Comparison of ENCODE assay signal across 6 fruit fly cellular contexts in the genomic region with DNA sequence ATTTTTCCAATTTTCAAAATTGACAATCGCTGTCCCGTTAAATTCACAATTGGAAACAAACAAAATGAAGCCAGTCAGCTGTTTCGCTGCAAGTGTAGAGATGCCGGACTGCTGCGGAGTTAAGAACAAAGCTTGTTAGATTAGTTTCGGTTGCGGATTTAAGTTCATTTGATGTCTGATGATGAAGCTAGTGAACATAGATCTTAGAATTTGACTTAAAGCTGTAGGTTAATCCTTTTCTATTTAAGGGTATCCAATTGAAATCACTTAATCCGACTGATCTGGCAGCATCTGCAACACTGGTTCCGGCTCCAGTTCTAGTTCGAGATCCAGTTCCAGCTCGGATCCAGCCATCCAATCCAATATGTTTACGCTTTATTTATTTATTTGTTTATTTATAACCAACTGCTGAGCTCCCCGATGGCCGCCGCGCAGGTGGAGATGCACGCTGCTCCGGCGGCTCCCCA.
TF ChIP-seq lines count a peak whose summit lies in the region.

A gene (minus strand): TSS at position 65 of the 467 bp plus-strand sequence.
A gene (plus strand): TSS at position 310 of the 467 bp plus-strand sequence.

- TF ChIP-seq CTCF in S2 (optimal IDR thresholded peaks at IDR 0.05; lab: Kevin White, UChicago) = peak; percentile 26 to 68
- TF ChIP-seq CTCF in whole organism, embryonic (GFP tag; optimal IDR thresholded peaks at IDR 0.05; lab: Kevin White, UChicago) = peak; percentile 4

TF ChIP-seq in whole organism, adult, 20 proteins besides CTCF, POLR2A, EP300 and RAD21 (continues in another document):
- TF ChIP-seq bab1 (GFP tag; optimal IDR thresholded peaks at IDR 0.05; lab: Kevin White, UChicago) (peak; percentile 78), cic (GFP tag; optimal IDR thresholded peaks at IDR 0.05; lab: Kevin White, UChicago) (peak; percentile 9), ovo (GFP tag; optimal IDR thresholded peaks at IDR 0.05; lab: Kevin White, UChicago) (peak; percentile 61), toe (GFP tag; optimal IDR thresholded peaks at IDR 0.05; lab: Kevin White, UChicago) (peak; percentile 79), pad (GFP tag; optimal IDR thresholded peaks at IDR 0.05; lab: Kevin White, UChicago) (peak; percentile 40), Clk (GFP tag; optimal IDR thresholded peaks at IDR 0.05; lab: Kevin White, UChicago) (no peak), CG7045 (GFP tag; optimal IDR thresholded peaks at IDR 0.05; lab: Kevin White, UChicago) (peak; percentile 28), CG1620 (GFP tag; optimal IDR thresholded peaks at IDR 0.05; lab: Kevin White, UChicago) (peak; percentile 79), CG5204 (GFP tag; optimal IDR thresholded peaks at IDR 0.05; lab: Kevin White, UChicago) (no peak), CG14711 (tag; optimal IDR thresholded peaks at IDR 0.05; lab: Kevin White, UChicago) (peak; percentile 72), cnc (optimal IDR thresholded peaks at IDR 0.05; lab: Kevin White, UChicago) (no peak), tj (GFP tag; optimal IDR thresholded peaks at IDR 0.05; lab: Kevin White, UChicago) (peak; percentile 71), CG33017 (tag; optimal IDR thresholded peaks at IDR 0.05; lab: Kevin White, UChicago) (peak; percentile 58), CG11617 (GFP tag; optimal IDR thresholded peaks at IDR 0.05; lab: Kevin White, UChicago) (peak; percentile 72), Mnt (GFP tag; optimal IDR thresholded peaks at IDR 0.05; lab: Kevin White, UChicago) (peak; percentile 55), Hr96 (GFP tag; optimal IDR thresholded peaks at IDR 0.05; lab: Kevin White, UChicago) (peak; percentile 75), kay (GFP tag; lab: Kevin White, UChicago; ENCODE audit: borderline replicate concordance) (no peak)

TF ChIP-seq in whole organism, embryonic, 481 proteins besides CTCF, POLR2A, EP300 and RAD21 (continues in another document):
- peak; percentile 43 for TF ChIP-seq CG9797 (GFP tag; optimal IDR thresholded peaks at IDR 0.05; lab: Kevin White, UChicago)
- peak; percentile 69 for TF ChIP-seq pnt (GFP tag; optimal IDR thresholded peaks at IDR 0.05; lab: Kevin White, UChicago)
- peak; percentile 60 for TF ChIP-seq CG18011 (GFP tag; optimal IDR thresholded peaks at IDR 0.05; lab: Kevin White, UChicago)
- TF ChIP-seq Opbp (GFP tag; IDR thresholded peaks at IDR 0.05; lab: Robert Waterston, UW; ENCODE audit: partially characterized antibody) = no peak
- TF ChIP-seq sisA (GFP tag; IDR thresholded peaks at IDR 0.05; lab: Robert Waterston, UW) = peak; percentile 44; the same call in 1 of the 2 replicates
- peak; percentile 54 for TF ChIP-seq CG18476 (GFP tag; optimal IDR thresholded peaks at IDR 0.05; lab: Kevin White, UChicago)
- peak; percentile 15; the same call in 1 of the 2 replicates for TF ChIP-seq CG4404 (GFP tag; IDR thresholded peaks at IDR 0.05; lab: Robert Waterston, UW)
- TF ChIP-seq CG2129 (GFP tag; IDR thresholded peaks at IDR 0.05; lab: Robert Waterston, UW; ENCODE audit: partially characterized antibody) = no peak
- TF ChIP-seq ap (GFP tag; IDR thresholded peaks at IDR 0.05; lab: Robert Waterston, UW) = no peak
- no peak for TF ChIP-seq ash1 (GFP tag; optimal IDR thresholded peaks at IDR 0.05; lab: Kevin White, UChicago)
- TF ChIP-seq Side (GFP tag; optimal IDR thresholded peaks at IDR 0.05; lab: Kevin White, UChicago) = peak; percentile 71
- peak; percentile 45 to 80 for TF ChIP-seq Pdp1 (GFP tag; optimal IDR thresholded peaks at IDR 0.05; lab: Kevin White, UChicago)
- no peak for TF ChIP-seq Kr (GFP tag; optimal IDR thresholded peaks at IDR 0.05; lab: Kevin White, UChicago)
- peak; percentile 29 for TF ChIP-seq nau (GFP tag; optimal IDR thresholded peaks at IDR 0.05; lab: Kevin White, UChicago)
- TF ChIP-seq sima (GFP tag; optimal IDR thresholded peaks at IDR 0.05; lab: Kevin White, UChicago) = no peak
- no peak for TF ChIP-seq CG8478 (optimal IDR thresholded peaks at IDR 0.05; lab: Kevin White, UChicago)

TF ChIP-seq in whole organism, prepupa, 60 proteins besides CTCF, POLR2A, EP300 and RAD21 (continues in another document):
- TF ChIP-seq acj6 (GFP tag; optimal IDR thresholded peaks at IDR 0.05; lab: Kevin White, UChicago) (peak; percentile 79), Lpt (GFP tag; optimal IDR thresholded peaks at IDR 0.05; lab: Kevin White, UChicago) (peak; percentile 14), net (GFP tag; optimal IDR thresholded peaks at IDR 0.05; lab: Kevin White, UChicago) (peak; percentile 46), Hr39 (GFP tag; optimal IDR thresholded peaks at IDR 0.05; lab: Kevin White, UChicago) (peak; percentile 82), Ets21C (GFP tag; optimal IDR thresholded peaks at IDR 0.05; lab: Kevin White, UChicago) (peak; percentile 42), Sox15 (GFP tag; optimal IDR thresholded peaks at IDR 0.05; lab: Kevin White, UChicago) (peak; percentile 13), CG10631 (GFP tag; optimal IDR thresholded peaks at IDR 0.05; lab: Kevin White, UChicago) (peak; percentile 55), CG11762 (GFP tag; optimal IDR thresholded peaks at IDR 0.05; lab: Kevin White, UChicago; ENCODE audit: insufficient read depth) (peak; percentile 23), CG10669 (GFP tag; optimal IDR thresholded peaks at IDR 0.05; lab: Kevin White, UChicago) (peak; percentile 13), CG34406 (GFP tag; optimal IDR thresholded peaks at IDR 0.05; lab: Kevin White, UChicago) (peak; percentile 46), Hr38 (GFP tag; optimal IDR thresholded peaks at IDR 0.05; lab: Kevin White, UChicago) (no peak), Met (GFP tag; optimal IDR thresholded peaks at IDR 0.05; lab: Kevin White, UChicago) (peak; percentile 56), CG15336 (GFP tag; IDR thresholded peaks at IDR 0.05; lab: Robert Waterston, UW) (no peak), OdsH (GFP tag; optimal IDR thresholded peaks at IDR 0.05; lab: Kevin White, UChicago) (peak; percentile 69), CG8319 (GFP tag; optimal IDR thresholded peaks at IDR 0.05; lab: Kevin White, UChicago) (peak; percentile 46), Ets96B (tag; optimal IDR thresholded peaks at IDR 0.05; lab: Kevin White, UChicago) (peak; percentile 45), CG31627 (GFP tag; optimal IDR thresholded peaks at IDR 0.05; lab: Kevin White, UChicago) (peak; percentile 82)

TF ChIP-seq in whole organism, pupa, 21 proteins besides CTCF, POLR2A, EP300 and RAD21:
- TF ChIP-seq CG15710 (tag; optimal IDR thresholded peaks at IDR 0.05; lab: Kevin White, UChicago) (peak; percentile 61), CG9948 (tag; optimal IDR thresholded peaks at IDR 0.05; lab: Kevin White, UChicago) (peak; percentile 31), CG17806 (tag; optimal IDR thresholded peaks at IDR 0.05; lab: Kevin White, UChicago) (peak; percentile 55), CG4496 (GFP tag; IDR thresholded peaks at IDR 0.05; lab: Robert Waterston, UW) (no peak), fd96Ca (GFP tag; IDR thresholded peaks at IDR 0.05; lab: Robert Waterston, UW) (peak; percentile 26; the same call in 1 of the 3 replicates), EcR (GFP tag; optimal IDR thresholded peaks at IDR 0.05; lab: Kevin White, UChicago) (peak; percentile 33), CG34367 (tag; optimal IDR thresholded peaks at IDR 0.05; lab: Kevin White, UChicago) (peak; percentile 10), CG8301 (tag; optimal IDR thresholded peaks at IDR 0.05; lab: Kevin White, UChicago) (peak; percentile 7), Snoo (tag; optimal IDR thresholded peaks at IDR 0.05; lab: Kevin White, UChicago) (peak; percentile 40), gl (tag; optimal IDR thresholded peaks at IDR 0.05; lab: Kevin White, UChicago) (peak; percentile 29), CG10348 (GFP tag; IDR thresholded peaks at IDR 0.05; lab: Robert Waterston, UW) (no peak), CG8159 (tag; optimal IDR thresholded peaks at IDR 0.05; lab: Kevin White, UChicago) (peak; percentile 54), CG32121 (GFP tag; IDR thresholded peaks at IDR 0.05; lab: Robert Waterston, UW) (no peak), rn (GFP tag; IDR thresholded peaks at IDR 0.05; lab: Robert Waterston, UW) (no peak)

TF ChIP-seq in whole organism, wandering third instar larva, 38 proteins besides CTCF, POLR2A, EP300 and RAD21 (continues in another document):
- no peak for TF ChIP-seq Abd-B (GFP tag; optimal IDR thresholded peaks at IDR 0.05; lab: Kevin White, UChicago)
- no peak for TF ChIP-seq Dif (GFP tag; optimal IDR thresholded peaks at IDR 0.05; lab: Kevin White, UChicago; ENCODE audit: partially characterized antibody)
- no peak for TF ChIP-seq GATAd (GFP tag; optimal IDR thresholded peaks at IDR 0.05; lab: Kevin White, UChicago)
- peak; percentile 68 for TF ChIP-seq br (GFP tag; optimal IDR thresholded peaks at IDR 0.05; lab: Kevin White, UChicago)
- TF ChIP-seq sage (GFP tag; optimal IDR thresholded peaks at IDR 0.05; lab: Kevin White, UChicago) = no peak
- TF ChIP-seq usp (GFP tag; optimal IDR thresholded peaks at IDR 0.05; lab: Kevin White, UChicago) = no peak
- TF ChIP-seq Mio (GFP tag; optimal IDR thresholded peaks at IDR 0.05; lab: Kevin White, UChicago) = no peak
- TF ChIP-seq tai (GFP tag; optimal IDR thresholded peaks at IDR 0.05; lab: Kevin White, UChicago) = no peak
- peak; percentile 46 for TF ChIP-seq sv (GFP tag; optimal IDR thresholded peaks at IDR 0.05; lab: Kevin White, UChicago)
- no peak for TF ChIP-seq Vsx2 (GFP tag; optimal IDR thresholded peaks at IDR 0.05; lab: Kevin White, UChicago; ENCODE audit: partially characterized antibody)
- TF ChIP-seq CrebA (GFP tag; optimal IDR thresholded peaks at IDR 0.05; lab: Kevin White, UChicago; ENCODE audit: borderline replicate concordance) = no peak
- peak; percentile 35 for TF ChIP-seq jim (GFP tag; optimal IDR thresholded peaks at IDR 0.05; lab: Kevin White, UChicago)
- no peak for TF ChIP-seq Hr83 (GFP tag; optimal IDR thresholded peaks at IDR 0.05; lab: Kevin White, UChicago; ENCODE audit: poor library complexity, severe bottlenecking)
- peak; percentile 78 for TF ChIP-seq rgr (GFP tag; optimal IDR thresholded peaks at IDR 0.05; lab: Kevin White, UChicago)
- no peak for TF ChIP-seq Dfd (GFP tag; optimal IDR thresholded peaks at IDR 0.05; lab: Kevin White, UChicago)
- TF ChIP-seq Hr78 (GFP tag; optimal IDR thresholded peaks at IDR 0.05; lab: Kevin White, UChicago) = no peak
- peak; percentile 64 for TF ChIP-seq fru (GFP tag; optimal IDR thresholded peaks at IDR 0.05; lab: Kevin White, UChicago)
- no peak for TF ChIP-seq dmrt93B (GFP tag; optimal IDR thresholded peaks at IDR 0.05; lab: Kevin White, UChicago)
- no peak for TF ChIP-seq pan (optimal IDR thresholded peaks at IDR 0.05; lab: Kevin White, UChicago)
- peak in 1 of 2 experiments; percentile 84 for TF ChIP-seq foxo (GFP tag; optimal IDR thresholded peaks at IDR 0.05; lab: Kevin White, UChicago)
- no peak for TF ChIP-seq Rel (GFP tag; optimal IDR thresholded peaks at IDR 0.05; lab: Kevin White, UChicago)
- peak; percentile 73 for TF ChIP-seq Rel (tag; optimal IDR thresholded peaks at IDR 0.05; lab: Kevin White, UChicago)
- TF ChIP-seq dl (GFP tag; optimal IDR thresholded peaks at IDR 0.05; lab: Kevin White, UChicago; ENCODE audit: insufficient read depth in 1 of 2, partially characterized antibody in 2 of 2) = no peak
- TF ChIP-seq psq (GFP tag; optimal IDR thresholded peaks at IDR 0.05; lab: Kevin White, UChicago) = peak; percentile 47
- TF ChIP-seq Jra (GFP tag; optimal IDR thresholded peaks at IDR 0.05; lab: Kevin White, UChicago) = peak; percentile 49
